Worm (Caenorhabditis elegans) whole organism, midembryonic: ENCODE results near the gene basl-1.

Experiments used
- T22C8.4 ChIP-seq: fragments of 200-800 bp; sonication (Bioruptor generic); IDR thresholded peaks from 2 replicates; pipeline ENCODE4 v1.3.6; 2022; ENCODE audit warnings: missing genetic modification characterization, missing compliant biosample characterization
- cog-1 ChIP-seq: sonication (generic microtip); optimal IDR thresholded peaks from 2 replicates; lab custom pipeline; 2016; ENCODE audit warnings: missing genetic modification characterization, missing compliant biosample characterization
- flt-1 ChIP-seq: fragments of 200-800 bp; sonication (Bioruptor generic); IDR thresholded peaks from 2 replicates; pipeline ENCODE4 v1.3.6; 2022; ENCODE audit warnings: missing genetic modification characterization, missing compliant biosample characterization
- klf-2 ChIP-seq: fragments of 200-800 bp; sonication (Bioruptor generic); conservative IDR thresholded peaks from 2 replicates; pipeline ENCODE4 v1.3.6; 2022; ENCODE audit warnings: missing genetic modification reagents, missing genetic modification characterization, missing compliant biosample characterization
- med-1 ChIP-seq: sonication (generic microtip); optimal IDR thresholded peaks from 2 replicates; lab custom pipeline; 2017; ENCODE audit warnings: missing genetic modification characterization, mild to moderate bottlenecking, missing compliant biosample characterization, antibody characterized with exemption, missing genetic modification reagents; ENCODE audit not compliant: insufficient read depth
- ref-1 ChIP-seq: fragments of 200-800 bp; sonication (Bioruptor generic); conservative IDR thresholded peaks from 2 replicates; pipeline ENCODE4 v1.3.6; 2022; ENCODE audit warnings: missing genetic modification reagents, missing genetic modification characterization, missing compliant biosample characterization
- tab-1 ChIP-seq: fragments of 200-800 bp; sonication (Bioruptor generic); IDR thresholded peaks from 2 replicates; pipeline ENCODE4 v1.3.6; 2022; ENCODE audit warnings: missing genetic modification characterization, missing compliant biosample characterization
- ztf-23 ChIP-seq: fragments of 200-800 bp; sonication (Bioruptor generic); IDR thresholded peaks from 2 replicates; pipeline ENCODE4 v1.3.6; 2022; ENCODE audit warnings: missing genetic modification reagents, missing genetic modification characterization, missing compliant biosample characterization
- ztf-29 ChIP-seq: fragments of 200-800 bp; sonication (Bioruptor generic); IDR thresholded peaks from 2 replicates; pipeline ENCODE4 v1.3.6; 2022; ENCODE audit warnings: missing genetic modification reagents, missing genetic modification characterization, missing compliant biosample characterization

basl-1 gene

DNA sequence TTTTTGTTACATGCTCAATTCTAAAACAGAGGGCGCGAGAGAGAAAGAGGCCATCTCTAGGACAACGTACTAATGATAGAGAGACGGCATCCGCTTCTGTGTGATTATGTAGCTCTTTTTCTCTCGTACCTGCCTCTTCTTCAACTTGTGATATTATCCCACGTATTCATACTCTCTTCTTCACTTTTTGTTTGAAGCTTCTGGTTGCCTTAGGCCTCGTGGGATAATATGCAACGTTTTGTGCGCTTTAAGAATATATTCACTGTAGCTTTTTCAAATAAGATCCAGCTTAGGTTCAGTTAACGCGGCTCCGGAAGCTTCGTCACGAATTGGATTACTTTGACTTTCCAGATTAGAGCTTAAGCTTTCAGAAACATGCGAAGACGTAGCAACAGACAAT is 32.0 kb upstream of the basl-1 start, which contains the start of the genes F56D2.8 and uev-2:
Gene F56D2.8 (minus strand): TSS at position 101 of the 400 bp plus-strand sequence.
Gene uev-2 (plus strand): TSS at position 360 of the 400 bp plus-strand sequence.
- TF ChIP-seq med-1 (GFP tag; lab: Kevin White, UChicago) (no peak), ztf-29 (GFP tag; lab: Robert Waterston, UW) (no peak), tab-1 (GFP tag; lab: Robert Waterston, UW) (no peak), ztf-23 (GFP tag; lab: Robert Waterston, UW) (no peak), flt-1 (no peak)

DNA sequence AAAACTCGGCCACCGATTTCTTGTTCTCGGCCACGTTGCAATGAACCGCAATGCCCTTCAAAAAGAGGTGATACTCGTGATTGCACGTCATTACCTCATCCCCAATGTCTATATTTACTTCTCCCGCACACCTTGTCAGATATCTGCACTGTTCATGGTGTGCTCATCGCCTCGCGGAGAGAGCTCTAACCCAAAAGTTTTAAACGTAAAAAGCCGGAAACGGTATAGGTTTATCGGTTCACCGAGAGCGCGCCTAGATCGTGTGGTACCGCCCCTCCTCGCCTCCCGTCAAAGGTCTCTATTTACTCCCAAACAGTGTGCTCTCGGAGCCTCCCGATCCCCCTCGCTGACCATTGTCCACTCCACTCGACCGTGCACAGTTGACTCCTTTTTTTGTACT is 30.1 kb upstream of the basl-1 start, which contains the start of gene F56D2.3:
Gene F56D2.3 (plus strand): TSS at position 301 of the 400 bp plus-strand sequence.
- no peak for TF ChIP-seq ref-1 (GFP tag; lab: Robert Waterston, UW)
- no peak for TF ChIP-seq med-1 (GFP tag; lab: Kevin White, UChicago)
- no peak for TF ChIP-seq ztf-23 (GFP tag; lab: Robert Waterston, UW)
- no peak for TF ChIP-seq cog-1 (tag; lab: Kevin White, UChicago)
- no peak for TF ChIP-seq klf-2
- TF ChIP-seq T22C8.4 (GFP tag; lab: Robert Waterston, UW) = no peak
- no peak for TF ChIP-seq tab-1 (GFP tag; lab: Robert Waterston, UW)
- no peak for TF ChIP-seq flt-1
- TF ChIP-seq ztf-29 (GFP tag; lab: Robert Waterston, UW) = no peak

DNA sequence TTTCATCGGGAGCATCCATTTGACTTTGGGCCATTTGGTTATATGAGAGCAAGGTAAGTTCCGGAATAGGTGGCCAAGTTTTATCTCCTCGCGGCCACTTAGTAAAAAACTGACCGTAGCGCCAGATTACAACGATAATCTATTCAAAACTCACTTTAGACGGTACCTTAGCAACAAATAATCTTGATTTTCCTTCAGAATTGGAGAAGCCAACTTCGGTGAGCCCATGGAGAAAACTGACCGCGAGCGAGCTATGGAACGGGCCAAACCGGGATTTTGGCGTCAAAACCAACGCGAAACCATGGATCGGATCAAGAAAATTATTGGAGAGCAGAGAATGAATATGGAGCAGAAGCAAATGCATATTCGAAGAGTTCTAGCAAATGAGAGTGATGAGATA is 29.0 kb upstream of the basl-1 start:
- no peak for TF ChIP-seq cog-1 (tag; lab: Kevin White, UChicago)
- no peak for TF ChIP-seq klf-2
- no peak for TF ChIP-seq med-1 (GFP tag; lab: Kevin White, UChicago)
- TF ChIP-seq ztf-23 (GFP tag; lab: Robert Waterston, UW) = no peak
- TF ChIP-seq flt-1 = no peak
- no peak for TF ChIP-seq T22C8.4 (GFP tag; lab: Robert Waterston, UW)
- no peak for TF ChIP-seq ref-1 (GFP tag; lab: Robert Waterston, UW)
- TF ChIP-seq tab-1 (GFP tag; lab: Robert Waterston, UW) = no peak
- no peak for TF ChIP-seq ztf-29 (GFP tag; lab: Robert Waterston, UW)

DNA sequence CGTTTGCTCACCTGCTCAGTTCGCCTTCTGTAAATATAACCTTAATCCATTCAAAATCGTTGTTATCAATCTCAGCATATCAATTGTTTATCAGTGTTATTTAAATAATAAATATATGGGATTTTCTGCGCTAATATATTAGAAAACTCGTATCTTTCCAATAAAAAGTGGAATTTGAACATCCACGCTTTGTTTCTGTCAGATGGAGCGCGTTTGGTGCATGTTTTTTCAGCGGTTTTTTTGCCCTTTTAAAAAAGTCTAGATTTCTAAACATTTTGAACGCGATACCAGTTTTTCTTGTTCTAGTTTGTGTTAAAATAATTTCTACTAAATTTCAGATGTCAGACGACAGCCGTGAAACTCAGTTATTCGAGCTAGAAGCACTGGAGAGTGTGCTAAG is 27.8 kb upstream of the basl-1 start, which contains the start of gene F56D2.2:
Gene F56D2.2 (plus strand): TSS at position 339 of the 400 bp plus-strand sequence.
- no peak for TF ChIP-seq T22C8.4 (GFP tag; lab: Robert Waterston, UW)
- TF ChIP-seq flt-1 = 0 out of 2 replicates have a peak, but pooled peaks have one; percentile 44
- TF ChIP-seq ztf-29 (GFP tag; lab: Robert Waterston, UW) = no peak

DNA sequence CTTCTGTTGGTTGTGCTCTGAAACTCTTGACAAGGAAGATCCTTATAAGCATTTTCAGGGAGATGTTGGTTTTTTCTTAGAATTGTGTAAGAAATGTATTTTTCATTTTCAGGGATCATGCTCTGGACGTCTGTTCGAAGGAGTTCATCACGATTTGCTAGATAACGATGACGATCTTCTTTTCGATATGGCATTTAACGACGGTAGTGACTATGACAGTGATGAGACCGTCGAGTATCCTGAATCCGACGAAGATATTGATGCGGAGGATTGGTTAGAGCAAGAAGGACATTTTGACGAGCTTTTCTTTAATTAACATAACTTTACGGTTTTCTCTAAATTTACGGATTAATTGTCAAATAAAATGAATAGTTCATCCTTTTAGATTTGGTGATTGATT is 26.0 kb upstream of the basl-1 start:
- no peak for TF ChIP-seq klf-2
- no peak for TF ChIP-seq tab-1 (GFP tag; lab: Robert Waterston, UW)
- no peak for TF ChIP-seq cog-1 (tag; lab: Kevin White, UChicago)

DNA sequence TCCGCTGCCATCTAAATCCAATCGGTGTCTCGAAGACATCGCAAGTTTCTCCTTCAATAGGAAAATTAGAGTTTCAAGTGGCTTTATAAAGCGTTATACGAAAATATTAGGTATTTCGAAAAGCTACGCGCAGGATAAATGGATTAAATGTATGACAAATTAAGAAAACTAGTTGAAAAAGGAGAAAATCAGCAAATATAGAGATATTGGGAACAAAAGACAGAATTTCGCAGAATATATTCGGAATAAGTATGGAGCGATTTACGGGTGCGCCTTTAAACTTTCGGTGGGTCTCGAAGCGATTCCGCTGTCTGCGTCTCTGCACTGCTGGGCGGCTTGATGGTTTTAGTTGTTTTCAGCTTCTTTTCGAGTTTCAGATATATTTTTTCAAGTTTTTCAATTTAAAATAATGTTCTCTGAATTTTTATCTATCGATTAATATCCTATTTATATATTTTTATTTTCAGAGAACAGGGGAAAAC is 23.0 kb upstream of the basl-1 start, which contains the start of the genes ddx-15 and ucr-1:
Gene ddx-15 (minus strand): TSS at position 51 of the 482 bp plus-strand sequence.
Gene ucr-1 (plus strand): TSS at position 468 of the 482 bp plus-strand sequence.
- TF ChIP-seq ref-1 (GFP tag; lab: Robert Waterston, UW) (no peak), ztf-23 (GFP tag; lab: Robert Waterston, UW) (0 out of 2 replicates have a peak, but pooled peaks have one; percentile 39)

DNA sequence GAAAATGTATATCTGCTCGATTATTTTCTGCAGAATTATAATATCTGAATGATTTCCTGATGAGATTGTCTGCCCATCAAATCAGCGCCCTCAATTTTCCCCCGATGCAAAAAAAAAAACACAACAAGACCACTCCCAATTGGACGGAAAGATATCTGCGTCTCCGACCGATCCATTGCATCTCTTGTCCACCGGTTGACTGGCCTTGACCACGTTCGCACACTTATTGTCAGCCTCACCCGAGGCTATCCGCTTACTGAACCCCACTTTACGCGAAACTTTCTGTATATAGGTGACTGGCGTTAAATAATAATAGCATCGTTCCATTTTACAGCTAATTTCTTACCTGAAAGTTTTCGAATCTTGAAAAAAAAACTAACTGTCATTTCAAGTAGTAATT is 20.4 kb upstream of the basl-1 start:
- TF ChIP-seq ref-1 (GFP tag; lab: Robert Waterston, UW) (no peak), tab-1 (GFP tag; lab: Robert Waterston, UW) (no peak), flt-1 (no peak), ztf-23 (GFP tag; lab: Robert Waterston, UW) (no peak), cog-1 (tag; lab: Kevin White, UChicago) (no peak), T22C8.4 (GFP tag; lab: Robert Waterston, UW) (no peak), med-1 (GFP tag; lab: Kevin White, UChicago) (no peak), klf-2 (no peak), ztf-29 (GFP tag; lab: Robert Waterston, UW) (no peak)

DNA sequence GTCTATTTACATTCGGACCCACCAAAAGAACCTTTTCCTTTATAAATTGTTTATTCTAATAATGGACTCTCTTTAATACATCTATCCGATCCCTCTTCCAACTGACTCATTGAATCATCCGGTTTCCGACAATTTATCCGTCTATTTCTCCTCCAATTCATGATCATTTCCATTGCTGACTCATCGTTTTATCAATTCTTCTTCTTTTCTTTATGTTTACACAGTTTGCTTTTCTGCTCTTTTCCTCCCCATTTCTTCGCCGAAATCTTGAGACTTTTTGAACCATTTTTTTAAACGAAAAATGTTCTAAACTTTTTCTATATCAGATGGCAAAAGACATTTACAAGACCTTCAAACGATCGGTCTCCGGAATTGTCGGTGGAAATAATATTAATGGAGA is 19.3 kb upstream of the basl-1 start, which contains the start of gene ced-6:
Gene ced-6 (plus strand): TSS at position 327 of the 400 bp plus-strand sequence.
- TF ChIP-seq klf-2 = no peak
- no peak for TF ChIP-seq ztf-23 (GFP tag; lab: Robert Waterston, UW)
- no peak for TF ChIP-seq flt-1
- TF ChIP-seq cog-1 (tag; lab: Kevin White, UChicago) = no peak
- TF ChIP-seq T22C8.4 (GFP tag; lab: Robert Waterston, UW) = no peak
- no peak for TF ChIP-seq ref-1 (GFP tag; lab: Robert Waterston, UW)
- no peak for TF ChIP-seq tab-1 (GFP tag; lab: Robert Waterston, UW)
- TF ChIP-seq ztf-29 (GFP tag; lab: Robert Waterston, UW) = no peak
- TF ChIP-seq med-1 (GFP tag; lab: Kevin White, UChicago) = no peak

DNA sequence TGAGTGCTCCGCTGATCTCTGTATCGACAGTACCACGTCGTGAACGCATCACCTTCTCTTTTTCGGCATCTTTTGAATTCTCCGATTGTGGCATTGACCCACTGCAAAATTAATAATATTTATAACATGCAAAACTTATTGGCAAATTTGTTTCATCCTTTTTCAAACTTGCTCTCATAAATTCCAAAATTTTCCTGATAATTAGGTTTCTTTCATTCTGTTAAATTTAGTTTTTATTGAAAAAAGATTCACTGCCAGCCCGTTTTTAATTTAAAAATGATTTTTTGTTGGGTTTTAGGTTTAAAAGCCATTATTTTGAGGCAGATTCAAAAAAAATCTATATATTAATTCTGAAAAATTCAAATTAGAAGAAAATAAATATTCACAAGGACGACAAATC is 14.8 kb upstream of the basl-1 start, which contains the start of gene wdr-37:
Gene wdr-37 (minus strand): TSS at position 101 of the 400 bp plus-strand sequence.
- TF ChIP-seq tab-1 (GFP tag; lab: Robert Waterston, UW) = no peak

DNA sequence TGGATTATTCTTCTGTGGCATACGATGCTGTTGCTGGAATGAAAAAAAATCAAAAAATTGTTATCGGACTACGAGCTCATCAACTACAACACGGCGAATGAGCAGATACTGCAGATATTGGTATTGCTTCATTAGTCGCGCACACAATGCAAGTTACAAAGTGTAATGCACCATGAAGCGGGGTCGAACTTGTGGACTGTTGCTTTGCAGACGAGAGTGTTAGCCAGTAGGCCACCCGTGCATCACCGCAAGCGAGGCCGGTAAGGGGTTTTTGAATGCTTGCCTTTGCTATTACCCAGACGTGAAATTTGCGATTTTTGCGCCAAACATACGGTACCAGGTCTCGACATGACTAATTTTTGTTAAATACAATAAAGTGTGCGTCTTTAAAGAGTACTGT is 12.7 kb upstream of the basl-1 start:
- peak; percentile 89 for TF ChIP-seq cog-1 (tag; lab: Kevin White, UChicago)
- TF ChIP-seq med-1 (GFP tag; lab: Kevin White, UChicago) = peak; percentile 87
- peak; percentile 97 for TF ChIP-seq ztf-29 (GFP tag; lab: Robert Waterston, UW)
- TF ChIP-seq tab-1 (GFP tag; lab: Robert Waterston, UW) = peak; percentile 97
- peak; percentile 95 for TF ChIP-seq ztf-23 (GFP tag; lab: Robert Waterston, UW)
- peak; percentile 94 for TF ChIP-seq ref-1 (GFP tag; lab: Robert Waterston, UW)
- TF ChIP-seq flt-1 = peak; percentile 98
- peak; percentile 89 for TF ChIP-seq T22C8.4 (GFP tag; lab: Robert Waterston, UW)
- peak; percentile 85 for TF ChIP-seq klf-2
